Fruit fly (Drosophila melanogaster) whole organism, embryonic: Measurements from ENCODE around the gene Zasp66.

Source experiments
- Aef1 ChIP-seq: fragments of 200-800 bp; sonication (Bioruptor generic); IDR thresholded peaks from 3 replicates; pipeline ENCODE4 v1.3.6; 2022; ENCODE audit warnings: missing biosample characterization, missing genetic modification characterization
- CG11398 ChIP-seq: fragments of 200-800 bp; sonication (Bioruptor generic); optimal IDR thresholded peaks from 2 replicates; lab custom pipeline; 2016; ENCODE audit warnings: missing biosample characterization, missing genetic modification characterization
- CG11560 ChIP-seq: fragments of 200-800 bp; sonication (Bioruptor generic); IDR thresholded peaks from 3 replicates; pipeline ENCODE4 v1.3.6; 2022; ENCODE audit warnings: missing biosample characterization, missing genetic modification characterization
- CG12769 ChIP-seq: fragments of 200-800 bp; sonication (Bioruptor generic); optimal IDR thresholded peaks from 2 replicates; lab custom pipeline; 2019; ENCODE audit warnings: missing biosample characterization, mild to moderate bottlenecking, missing genetic modification characterization, moderate library complexity
- CG12942 ChIP-seq: fragments of 200-800 bp; sonication (Bioruptor generic); optimal IDR thresholded peaks from 3 replicates; lab custom pipeline; 2016; ENCODE audit warnings: missing biosample characterization, missing genetic modification characterization
- CG14441 ChIP-seq: fragments of 200-800 bp; sonication (Bioruptor generic); IDR thresholded peaks from 2 replicates; pipeline ENCODE4 v1.3.6; 2022; ENCODE audit warnings: missing biosample characterization, missing genetic modification characterization
- CG14667 ChIP-seq: fragments of 200-800 bp; sonication (Bioruptor generic); IDR thresholded peaks from 2 replicates; pipeline ENCODE4 v1.3.6; 2022; ENCODE audit warnings: missing biosample characterization, missing genetic modification characterization
- CG1792 ChIP-seq: fragments of 200-800 bp; sonication (Bioruptor generic); optimal IDR thresholded peaks from 2 replicates; lab custom pipeline; 2016; ENCODE audit warnings: missing biosample characterization, missing genetic modification characterization
- CG18011 ChIP-seq: fragments of 200-800 bp; sonication (Bioruptor generic); optimal IDR thresholded peaks from 2 replicates; lab custom pipeline; 2017; ENCODE audit warnings: missing biosample characterization, missing genetic modification characterization, mild to moderate bottlenecking, moderate library complexity, missing genotype
- CG2678 ChIP-seq: fragments of 200-800 bp; sonication (Bioruptor generic); optimal IDR thresholded peaks from 3 replicates; lab custom pipeline; 2019; ENCODE audit warnings: missing biosample characterization, mild to moderate bottlenecking, missing genetic modification characterization, moderate library complexity
- CG3065 ChIP-seq: fragments of 200-800 bp; sonication (Bioruptor generic); optimal IDR thresholded peaks from 2 replicates; lab custom pipeline; 2016; ENCODE audit warnings: missing biosample characterization, missing genetic modification characterization
- CG31224 ChIP-seq: fragments of 200-800 bp; sonication (Bioruptor generic); IDR thresholded peaks from 2 replicates; pipeline ENCODE4 v1.3.6; 2022; ENCODE audit warnings: missing biosample characterization, missing genetic modification characterization
- CG31365 ChIP-seq: fragments of 200-800 bp; sonication (Bioruptor generic); optimal IDR thresholded peaks from 2 replicates; lab custom pipeline; 2018; ENCODE audit warnings: missing biosample characterization, mild to moderate bottlenecking, missing genetic modification characterization
- CG4360 ChIP-seq: fragments of 200-800 bp; sonication (Bioruptor generic); IDR thresholded peaks from 2 replicates; pipeline ENCODE4 v1.3.6; 2022; ENCODE audit warnings: missing biosample characterization, missing genetic modification characterization
- CG5953 ChIP-seq: fragments of 200-800 bp; sonication (Bioruptor generic); IDR thresholded peaks from 2 replicates; pipeline ENCODE4 v1.3.6; 2022; ENCODE audit warnings: missing biosample characterization, missing genetic modification characterization
- CG6175 ChIP-seq: fragments of 200-800 bp; sonication (Bioruptor generic); IDR thresholded peaks from 3 replicates; pipeline ENCODE4 v1.3.6; 2022; ENCODE audit warnings: missing biosample characterization, missing genetic modification characterization
- CG6689 ChIP-seq: fragments of 200-800 bp; sonication (Bioruptor generic); IDR thresholded peaks from 2 replicates; pipeline ENCODE4 v1.3.6; 2022; ENCODE audit warnings: missing biosample characterization, missing genetic modification characterization
- CG6791 ChIP-seq: fragments of 200-800 bp; sonication (Bioruptor generic); IDR thresholded peaks from 3 replicates; pipeline ENCODE4 v1.3.6; 2022; ENCODE audit warnings: missing biosample characterization, missing genetic modification characterization; ENCODE audit not compliant: partially characterized antibody
- CG7556 ChIP-seq: fragments of 200-800 bp; sonication (Bioruptor generic); optimal IDR thresholded peaks from 2 replicates; lab custom pipeline; 2017; ENCODE audit warnings: missing biosample characterization, mild to moderate bottlenecking, missing genetic modification characterization
- CG7839 ChIP-seq: fragments of 200-800 bp; sonication (Bioruptor generic); optimal IDR thresholded peaks from 3 replicates; lab custom pipeline; 2018; ENCODE audit warnings: missing biosample characterization, mild to moderate bottlenecking, missing genetic modification characterization, moderate library complexity
- CG9876 ChIP-seq: fragments of 200-800 bp; sonication (Bioruptor generic); optimal IDR thresholded peaks from 2 replicates; lab custom pipeline; 2016; ENCODE audit warnings: missing biosample characterization, missing genetic modification characterization
- CHES-1-like ChIP-seq: fragments of 200-800 bp; sonication (Bioruptor generic); optimal IDR thresholded peaks from 2 replicates; lab custom pipeline; 2016; ENCODE audit warnings: missing biosample characterization, missing genetic modification characterization
- Dfd ChIP-seq, 2 experiments: fragments of >200 bp; optimal IDR thresholded peaks; 2 replicates each; lab custom pipeline; 2017; ENCODE audit warnings: missing biosample characterization in 2 of 2, missing genetic modification characterization in 2 of 2
- H15 ChIP-seq: fragments of 200-800 bp; sonication (Bioruptor generic); IDR thresholded peaks from 3 replicates; pipeline ENCODE4 v1.3.6; 2022; ENCODE audit warnings: missing biosample characterization, missing genetic modification characterization
- HLH3B ChIP-seq: fragments of 200-800 bp; sonication (Bioruptor generic); IDR thresholded peaks from 2 replicates; pipeline ENCODE4 v1.3.6; 2022; ENCODE audit warnings: missing biosample characterization, missing genetic modification characterization
- HLHmδ ChIP-seq: fragments of 200-800 bp; sonication (Bioruptor generic); optimal IDR thresholded peaks from 2 replicates; lab custom pipeline; 2018; ENCODE audit warnings: missing biosample characterization, mild to moderate bottlenecking, missing genetic modification characterization, moderate library complexity
- HmgD ChIP-seq: fragments of 200-800 bp; sonication (Bioruptor generic); optimal IDR thresholded peaks from 3 replicates; lab custom pipeline; 2016; ENCODE audit warnings: missing biosample characterization, missing genetic modification characterization
- Hr78 ChIP-seq, 2 experiments: fragments of 200-800 bp in 1 of 2; fragments of >200 bp in 1 of 2; sonication (Bioruptor generic) in 1 of 2; optimal IDR thresholded peaks; 2 replicates each; lab custom pipeline; 2017 to 2019; ENCODE audit warnings: missing biosample characterization in 2 of 2, missing genetic modification characterization in 2 of 2, mild to moderate bottlenecking in 1 of 2, moderate library complexity in 1 of 2
- Lpt ChIP-seq: fragments of >200 bp; optimal IDR thresholded peaks from 2 replicates; lab custom pipeline; 2018; ENCODE audit warnings: missing biosample characterization, missing genetic modification characterization
- Nf-YB ChIP-seq: fragments of 200-800 bp; sonication (Bioruptor generic); optimal IDR thresholded peaks from 3 replicates; lab custom pipeline; 2019; ENCODE audit warnings: missing biosample characterization, mild to moderate bottlenecking, missing genetic modification characterization, moderate library complexity
- Oaz ChIP-seq: fragments of 200-800 bp; sonication (Bioruptor generic); IDR thresholded peaks from 2 replicates; pipeline ENCODE4 v1.3.6; 2022; ENCODE audit warnings: missing biosample characterization, missing genetic modification characterization
- Scr ChIP-seq: fragments of 200-800 bp; sonication (Bioruptor generic); IDR thresholded peaks from 2 replicates; pipeline ENCODE4 v1.3.6; 2022; ENCODE audit warnings: missing biosample characterization, missing genetic modification characterization; ENCODE audit not compliant: partially characterized antibody
- Tbp ChIP-seq: fragments of >200 bp; optimal IDR thresholded peaks from 2 replicates; lab custom pipeline; 2018; ENCODE audit warnings: missing biosample characterization, missing genetic modification characterization
- ara ChIP-seq: fragments of 200-800 bp; sonication (Bioruptor generic); IDR thresholded peaks from 2 replicates; pipeline ENCODE4 v1.3.6; 2022; ENCODE audit warnings: missing biosample characterization, missing genetic modification characterization
- ash1 ChIP-seq: fragments of 200-800 bp; sonication (Bioruptor generic); optimal IDR thresholded peaks from 2 replicates; lab custom pipeline; 2018; ENCODE audit warnings: missing biosample characterization, mild to moderate bottlenecking, missing genetic modification characterization
- da ChIP-seq: fragments of 200-800 bp; sonication (Bioruptor generic); optimal IDR thresholded peaks from 2 replicates; lab custom pipeline; 2016; ENCODE audit warnings: missing biosample characterization, missing genetic modification characterization
- danr ChIP-seq: fragments of 200-800 bp; sonication (Bioruptor generic); IDR thresholded peaks from 2 replicates; pipeline ENCODE4 v1.3.6; 2022; ENCODE audit warnings: missing biosample characterization, missing genetic modification characterization
- jigr1 ChIP-seq: fragments of 200-800 bp; sonication (Bioruptor generic); IDR thresholded peaks from 3 replicates; pipeline ENCODE4 v1.3.6; 2022; ENCODE audit warnings: missing biosample characterization, missing genetic modification characterization
- kah ChIP-seq: fragments of 200-800 bp; sonication (Bioruptor generic); optimal IDR thresholded peaks from 2 replicates; lab custom pipeline; 2018; ENCODE audit warnings: missing biosample characterization, mild to moderate bottlenecking, missing genetic modification characterization
- kni ChIP-seq: fragments of 200-800 bp; sonication (Bioruptor generic); optimal IDR thresholded peaks from 3 replicates; lab custom pipeline; 2017; ENCODE audit warnings: mild to moderate bottlenecking, missing biosample characterization, missing genetic modification reagents, missing genetic modification characterization
- lab ChIP-seq: fragments of 200-800 bp; sonication (Bioruptor generic); optimal IDR thresholded peaks from 3 replicates; lab custom pipeline; 2017; ENCODE audit warnings: missing biosample characterization, missing genetic modification characterization, mild to moderate bottlenecking, moderate library complexity, missing genetic modification reagents
- lbe ChIP-seq: fragments of 200-800 bp; sonication (Bioruptor generic); optimal IDR thresholded peaks from 2 replicates; lab custom pipeline; 2016; ENCODE audit warnings: missing biosample characterization, mild to moderate bottlenecking, missing genetic modification characterization
- maf-S ChIP-seq: fragments of 200-800 bp; sonication (Bioruptor generic); optimal IDR thresholded peaks from 2 replicates; lab custom pipeline; 2016; ENCODE audit warnings: missing biosample characterization, missing genetic modification characterization
- peb ChIP-seq: fragments of 200-800 bp; sonication (Bioruptor generic); IDR thresholded peaks from 2 replicates; pipeline ENCODE4 v1.3.6; 2022; ENCODE audit warnings: missing biosample characterization, missing genetic modification characterization
- pfk ChIP-seq: fragments of 200-800 bp; sonication (Bioruptor generic); optimal IDR thresholded peaks from 2 replicates; lab custom pipeline; 2018; ENCODE audit warnings: missing biosample characterization, mild to moderate bottlenecking, missing genetic modification characterization, moderate library complexity
- pita ChIP-seq: fragments of 200-800 bp; sonication (Bioruptor generic); optimal IDR thresholded peaks from 2 replicates; lab custom pipeline; 2017; ENCODE audit warnings: missing biosample characterization, mild to moderate bottlenecking, missing genetic modification characterization
- pros ChIP-seq: fragments of 200-800 bp; sonication (Bioruptor generic); optimal IDR thresholded peaks from 3 replicates; lab custom pipeline; 2019; ENCODE audit warnings: missing biosample characterization, mild to moderate bottlenecking, missing genetic modification characterization, moderate library complexity
- slou ChIP-seq: fragments of 200-800 bp; sonication (Bioruptor generic); optimal IDR thresholded peaks from 3 replicates; lab custom pipeline; 2016; ENCODE audit warnings: missing biosample characterization, missing genetic modification characterization
- sob ChIP-seq: fragments of 200-800 bp; sonication (Bioruptor generic); IDR thresholded peaks from 2 replicates; pipeline ENCODE4 v1.3.6; 2022; ENCODE audit warnings: missing biosample characterization, missing genetic modification characterization
- stwl ChIP-seq: fragments of 200-800 bp; sonication (Bioruptor generic); optimal IDR thresholded peaks from 3 replicates; lab custom pipeline; 2018; ENCODE audit warnings: missing biosample characterization, mild to moderate bottlenecking, missing genetic modification characterization, moderate library complexity
- yki ChIP-seq: fragments of >200 bp; optimal IDR thresholded peaks from 3 replicates; lab custom pipeline; 2018
- zfh2 ChIP-seq: fragments of 200-800 bp; sonication (Bioruptor generic); optimal IDR thresholded peaks from 2 replicates; lab custom pipeline; 2016; ENCODE audit warnings: missing biosample characterization, missing genetic modification characterization

Zasp66 gene

dm6 chr3L:8628964-8629363 lies 4.8 kb downstream of the Zasp66 start (continued):
- peak; percentile 34 for TF ChIP-seq kah (GFP tag; lab: Kevin White, UChicago)
- peak; percentile 87 for TF ChIP-seq CG7839 (tag; lab: Kevin White, UChicago)
- no peak for TF ChIP-seq CG18011 (GFP tag; lab: Kevin White, UChicago)
- TF ChIP-seq CG9876 (GFP tag; lab: Kevin White, UChicago) = no peak
- TF ChIP-seq CG31365 (tag; lab: Kevin White, UChicago) = no peak
- TF ChIP-seq Lpt (GFP tag; lab: Kevin White, UChicago) = no peak
- TF ChIP-seq CG6791 = no peak
- peak; percentile 38 for TF ChIP-seq CG7556 (GFP tag; lab: Kevin White, UChicago)
- TF ChIP-seq CG31224 (GFP tag; lab: Robert Waterston, UW) = peak; percentile 73
- no peak for TF ChIP-seq CG6175 (GFP tag; lab: Robert Waterston, UW)
- no peak for TF ChIP-seq kni (GFP tag; lab: Kevin White, UChicago)
- TF ChIP-seq CG1792 (GFP tag; lab: Kevin White, UChicago) = no peak
- no peak for TF ChIP-seq zfh2 (GFP tag; lab: Kevin White, UChicago)
- TF ChIP-seq CG12942 = no peak
- TF ChIP-seq danr (GFP tag; lab: Robert Waterston, UW) = peak; percentile 21; the same call in 1 of the 2 replicates
- no peak for TF ChIP-seq da (GFP tag; lab: Kevin White, UChicago)
- no peak for TF ChIP-seq CG11398 (GFP tag; lab: Kevin White, UChicago)
- TF ChIP-seq HLH3B (GFP tag; lab: Robert Waterston, UW) = peak; percentile 85
- no peak; the same call in 1 of the 2 replicates for TF ChIP-seq Oaz (GFP tag; lab: Robert Waterston, UW)
- TF ChIP-seq H15 = peak; percentile 68; the same call in 1 of the 3 replicates
- TF ChIP-seq Dfd (GFP tag; optimal IDR thresholded peaks at IDR 0.05; lab: Kevin White, UChicago) = no peak
- peak; percentile 48; the same call in 1 of the 3 replicates for TF ChIP-seq CG11560
- TF ChIP-seq lbe (GFP tag; lab: Kevin White, UChicago) = no peak
- TF ChIP-seq HLHmδ (GFP tag; lab: Kevin White, UChicago) = no peak
- TF ChIP-seq CG2678 (tag; lab: Kevin White, UChicago) = peak; percentile 83
- TF ChIP-seq Scr = no peak
- TF ChIP-seq yki (lab: Kevin White, UChicago) = no peak
- no peak for TF ChIP-seq CG12769 (tag; lab: Kevin White, UChicago)
- no peak for TF ChIP-seq stwl (tag; lab: Kevin White, UChicago)
- TF ChIP-seq Nf-YB (GFP tag; lab: Kevin White, UChicago) = no peak
- TF ChIP-seq ash1 (GFP tag; lab: Kevin White, UChicago) = no peak
- peak; percentile 77 for TF ChIP-seq CG14441 (GFP tag; lab: Robert Waterston, UW)
- TF ChIP-seq lab (GFP tag; lab: Kevin White, UChicago) = peak; percentile 73
- no peak for TF ChIP-seq CHES-1-like (GFP tag; lab: Kevin White, UChicago)
- TF ChIP-seq HmgD = no peak
- no peak for TF ChIP-seq maf-S (GFP tag; lab: Kevin White, UChicago)
- TF ChIP-seq peb = peak; percentile 47; the same call in 1 of the 2 replicates
- TF ChIP-seq pfk (GFP tag; lab: Kevin White, UChicago) = no peak
- TF ChIP-seq Tbp (GFP tag; lab: Kevin White, UChicago) = no peak
- no peak for TF ChIP-seq pros
- peak; percentile 82 for TF ChIP-seq CG14667 (GFP tag; lab: Robert Waterston, UW)
- TF ChIP-seq CG5953 (GFP tag; lab: Robert Waterston, UW) = peak; percentile 30; the same call in 1 of the 2 replicates
- peak; percentile 21 for TF ChIP-seq slou
- peak; percentile 65 for TF ChIP-seq Aef1 (GFP tag; lab: Robert Waterston, UW)
- peak; percentile 86 for TF ChIP-seq CG6689 (GFP tag; lab: Robert Waterston, UW)
- TF ChIP-seq Hr78 (GFP tag; optimal IDR thresholded peaks at IDR 0.05; lab: Kevin White, UChicago) = peak in 1 of 2 experiments; percentile 49
- no peak for TF ChIP-seq jigr1 (GFP tag; lab: Robert Waterston, UW)
- no peak for TF ChIP-seq pita (GFP tag; lab: Kevin White, UChicago)
- no peak for TF ChIP-seq CG4360
- peak; percentile 73 for TF ChIP-seq sob (GFP tag; lab: Robert Waterston, UW)
- no peak for TF ChIP-seq CG3065
- peak; percentile 78; the same call in 1 of the 2 replicates for TF ChIP-seq ara
